Worm (Caenorhabditis elegans): Measurements from ENCODE around the gene ZC262.2.

DNA sequence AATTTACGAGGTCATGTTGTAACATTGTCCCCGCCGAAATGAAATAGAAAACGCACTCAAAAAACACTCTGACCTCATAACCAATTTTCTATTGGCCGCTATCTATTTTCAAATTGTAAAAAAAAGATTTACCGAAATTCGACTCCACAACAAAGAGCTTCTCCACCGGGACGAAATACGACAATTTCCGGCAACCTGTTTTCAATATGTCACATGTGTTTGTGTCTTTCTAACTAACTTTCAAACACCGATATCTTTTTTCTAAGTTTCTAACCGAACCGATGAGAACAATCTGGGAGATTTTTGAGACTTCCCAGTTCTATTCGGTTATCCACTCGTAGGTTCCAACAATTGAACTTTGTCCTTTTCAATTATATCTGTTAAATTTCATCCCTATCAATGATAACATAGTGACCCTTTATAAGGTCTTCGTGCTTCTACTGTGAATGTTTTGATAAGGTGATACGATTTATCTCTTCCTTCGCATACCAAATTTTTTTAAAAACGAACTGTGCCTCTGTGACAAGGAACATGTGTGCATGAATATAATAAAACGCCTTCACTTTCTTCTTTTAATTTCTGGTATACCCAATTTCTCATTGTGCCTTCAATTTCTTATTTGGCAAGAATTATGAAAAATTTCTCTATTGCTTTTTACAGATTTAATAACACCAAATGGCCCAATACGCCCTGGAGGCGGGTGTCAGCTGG, 39.9 kb downstream of the ZC262.2 start, which contains the start of gene lmbr-1:
- TF ChIP-seq flt-1 (GFP tag; IDR thresholded peaks at IDR 0.05) = no peak
- TF ChIP-seq pes-1 (GFP tag; IDR thresholded peaks at IDR 0.05) = no peak
- no peak for TF ChIP-seq ceh-13 (GFP tag; optimal IDR thresholded peaks at IDR 0.05)
- no peak for TF ChIP-seq scrt-1 (GFP tag; IDR thresholded peaks at IDR 0.05)
- no peak for TF ChIP-seq ceh-36 (tag; optimal IDR thresholded peaks at IDR 0.05)
- no peak for TF ChIP-seq ama-1 (optimal IDR thresholded peaks at IDR 0.05)
- TF ChIP-seq ets-7 (tag; optimal IDR thresholded peaks at IDR 0.05) = no peak
- TF ChIP-seq F13C5.2 (tag; optimal IDR thresholded peaks at IDR 0.05) = no peak
- no peak for TF ChIP-seq sea-1 (GFP tag; conservative IDR thresholded peaks at IDR 0.05)
- no peak for TF ChIP-seq B0310.2 (tag; optimal IDR thresholded peaks at IDR 0.05)
- TF ChIP-seq hnd-1 (tag; optimal IDR thresholded peaks at IDR 0.05) = no peak
- no peak for TF ChIP-seq hmg-4 (GFP tag; optimal IDR thresholded peaks at IDR 0.05)

All from whole organism, early embryonic.